Fruit fly (Drosophila melanogaster) whole organism, prepupa: ENCODE results near the gene Icmt.

ENCODE experiments used
- Blimp-1 ChIP-seq: fragments of 200-800 bp; sonication (Bioruptor generic); optimal IDR thresholded peaks from 3 replicates; lab custom pipeline; 2017; ENCODE audit warnings: missing biosample characterization, missing genetic modification characterization, mild to moderate bottlenecking, moderate library complexity, missing genetic modification reagents
- CG10631 ChIP-seq: fragments of 200-800 bp; sonication (Bioruptor generic); optimal IDR thresholded peaks from 2 replicates; lab custom pipeline; 2016; ENCODE audit warnings: missing biosample characterization, missing genetic modification characterization
- CG10669 ChIP-seq: fragments of 200-800 bp; sonication (Bioruptor generic); optimal IDR thresholded peaks from 3 replicates; lab custom pipeline; 2018; ENCODE audit warnings: missing biosample characterization, mild to moderate bottlenecking, missing genetic modification characterization, moderate library complexity
- CG11762 ChIP-seq: fragments of 200-800 bp; sonication (Bioruptor generic); optimal IDR thresholded peaks from 3 replicates; lab custom pipeline; 2016; ENCODE audit warnings: missing biosample characterization, missing genetic modification characterization; ENCODE audit not compliant: insufficient read depth
- CG11902 ChIP-seq: fragments of 200-800 bp; sonication (Bioruptor generic); optimal IDR thresholded peaks from 3 replicates; lab custom pipeline; 2016; ENCODE audit warnings: missing biosample characterization, missing genetic modification characterization
- CG15336 ChIP-seq: fragments of 200-800 bp; sonication (Bioruptor generic); IDR thresholded peaks from 2 replicates; pipeline ENCODE4 v1.3.6; 2022; ENCODE audit warnings: missing biosample characterization, missing genetic modification characterization
- CG1621 ChIP-seq: fragments of 200-800 bp; sonication (Bioruptor generic); optimal IDR thresholded peaks from 3 replicates; lab custom pipeline; 2018; ENCODE audit warnings: missing biosample characterization, mild to moderate bottlenecking, missing genetic modification characterization
- CG16779 ChIP-seq: fragments of 200-800 bp; sonication (Bioruptor generic); optimal IDR thresholded peaks from 3 replicates; lab custom pipeline; 2017; ENCODE audit warnings: missing biosample characterization, mild to moderate bottlenecking, missing genetic modification characterization
- CG3032 ChIP-seq: fragments of 200-800 bp; optimal IDR thresholded peaks from 2 replicates; lab custom pipeline; 2019; ENCODE audit warnings: missing biosample characterization, mild to moderate bottlenecking, missing genetic modification characterization, moderate library complexity
- CG31627 ChIP-seq: fragments of 200-800 bp; sonication (Bioruptor generic); optimal IDR thresholded peaks from 3 replicates; lab custom pipeline; 2016; ENCODE audit warnings: missing biosample characterization, missing genetic modification characterization
- CG32006 ChIP-seq: fragments of 200-800 bp; sonication (Bioruptor generic); optimal IDR thresholded peaks from 3 replicates; lab custom pipeline; 2017; ENCODE audit warnings: missing biosample characterization, mild to moderate bottlenecking, missing genetic modification characterization
- CG34406 ChIP-seq: fragments of 200-800 bp; sonication (Bioruptor generic); optimal IDR thresholded peaks from 3 replicates; lab custom pipeline; 2016; ENCODE audit warnings: missing biosample characterization, missing genetic modification characterization
- CG3919 ChIP-seq: fragments of 200-800 bp; sonication (Bioruptor generic); optimal IDR thresholded peaks from 3 replicates; lab custom pipeline; 2016; ENCODE audit warnings: missing biosample characterization, missing genetic modification characterization
- CG4318 ChIP-seq: fragments of 200-800 bp; sonication (Bioruptor generic); optimal IDR thresholded peaks from 3 replicates; lab custom pipeline; 2017; ENCODE audit warnings: missing biosample characterization, mild to moderate bottlenecking, missing genetic modification characterization
- CG6163 ChIP-seq: fragments of 200-800 bp; sonication (Bioruptor generic); IDR thresholded peaks from 3 replicates; pipeline ENCODE4 v1.3.6; 2022; ENCODE audit warnings: missing biosample characterization, missing genetic modification characterization
- CG6276 ChIP-seq: fragments of 200-800 bp; sonication (Bioruptor generic); optimal IDR thresholded peaks from 2 replicates; lab custom pipeline; 2017; ENCODE audit warnings: missing biosample characterization, mild to moderate bottlenecking, missing genetic modification characterization
- CG6792 ChIP-seq: fragments of 200-800 bp; sonication (Bioruptor generic); optimal IDR thresholded peaks from 3 replicates; lab custom pipeline; 2016; ENCODE audit warnings: missing biosample characterization, missing genetic modification characterization
- CG6808 ChIP-seq: fragments of 200-800 bp; sonication (Bioruptor generic); optimal IDR thresholded peaks from 3 replicates; lab custom pipeline; 2017; ENCODE audit warnings: missing biosample characterization, missing genetic modification characterization, mild to moderate bottlenecking, moderate library complexity, missing genetic modification reagents
- CG6854 ChIP-seq: fragments of 200-800 bp; sonication (Bioruptor generic); optimal IDR thresholded peaks from 2 replicates; lab custom pipeline; 2017; ENCODE audit warnings: missing biosample characterization, mild to moderate bottlenecking, missing genetic modification characterization
- CG7368 ChIP-seq: fragments of 200-800 bp; sonication (Bioruptor generic); optimal IDR thresholded peaks from 3 replicates; lab custom pipeline; 2016; ENCODE audit warnings: missing biosample characterization, missing genetic modification characterization
- CG8319 ChIP-seq: fragments of 200-800 bp; sonication (Bioruptor generic); optimal IDR thresholded peaks from 3 replicates; lab custom pipeline; 2016; ENCODE audit warnings: missing biosample characterization, missing genetic modification characterization
- CG8632 ChIP-seq: fragments of 200-800 bp; sonication (Bioruptor generic); optimal IDR thresholded peaks from 3 replicates; lab custom pipeline; 2016; ENCODE audit warnings: missing biosample characterization, missing genetic modification characterization
- Eip75B ChIP-seq: fragments of 200-800 bp; sonication (Bioruptor generic); optimal IDR thresholded peaks from 3 replicates; lab custom pipeline; 2016; ENCODE audit warnings: missing biosample characterization, missing genetic modification characterization
- Ets21C ChIP-seq: fragments of 200-800 bp; sonication (Bioruptor generic); optimal IDR thresholded peaks from 3 replicates; lab custom pipeline; 2016; ENCODE audit warnings: missing biosample characterization, missing genetic modification characterization
- Ets96B ChIP-seq: fragments of 200-800 bp; optimal IDR thresholded peaks from 2 replicates; lab custom pipeline; 2019; ENCODE audit warnings: missing biosample characterization, mild to moderate bottlenecking, missing genetic modification characterization, moderate library complexity
- Hr4 ChIP-seq: fragments of 200-800 bp; sonication (Bioruptor generic); optimal IDR thresholded peaks from 3 replicates; lab custom pipeline; 2016; ENCODE audit warnings: missing biosample characterization, missing genetic modification characterization
- OdsH ChIP-seq: fragments of 200-800 bp; sonication (Bioruptor generic); optimal IDR thresholded peaks from 3 replicates; lab custom pipeline; 2016; ENCODE audit warnings: missing biosample characterization, missing genetic modification characterization
- Smox ChIP-seq: fragments of 200-800 bp; sonication (Bioruptor generic); optimal IDR thresholded peaks from 3 replicates; lab custom pipeline; 2016; ENCODE audit warnings: missing biosample characterization, missing genetic modification characterization
- Sox102F ChIP-seq: fragments of 200-800 bp; sonication (Bioruptor generic); optimal IDR thresholded peaks from 2 replicates; lab custom pipeline; 2016; ENCODE audit warnings: missing biosample characterization, mild to moderate bottlenecking, missing genetic modification characterization
- Sox14 ChIP-seq: fragments of 200-800 bp; sonication (Bioruptor generic); optimal IDR thresholded peaks from 3 replicates; lab custom pipeline; 2016; ENCODE audit warnings: missing biosample characterization, missing genetic modification characterization
- Sox15 ChIP-seq: fragments of 200-800 bp; sonication (Bioruptor generic); optimal IDR thresholded peaks from 3 replicates; lab custom pipeline; 2016; ENCODE audit warnings: missing biosample characterization, missing genetic modification characterization
- achi ChIP-seq: fragments of 200-800 bp; sonication (Bioruptor generic); optimal IDR thresholded peaks from 3 replicates; lab custom pipeline; 2016; ENCODE audit warnings: missing biosample characterization, missing genetic modification characterization
- acj6 ChIP-seq: fragments of 200-800 bp; sonication (Bioruptor generic); optimal IDR thresholded peaks from 3 replicates; lab custom pipeline; 2016; ENCODE audit warnings: missing biosample characterization, missing genetic modification characterization
- cyc ChIP-seq: fragments of 200-800 bp; sonication (Bioruptor generic); optimal IDR thresholded peaks from 3 replicates; lab custom pipeline; 2016; ENCODE audit warnings: missing biosample characterization, missing genetic modification characterization
- dac ChIP-seq: fragments of 200-800 bp; sonication (Bioruptor generic); optimal IDR thresholded peaks from 2 replicates; lab custom pipeline; 2017; ENCODE audit warnings: missing biosample characterization, mild to moderate bottlenecking, missing genetic modification characterization
- dsx ChIP-seq: fragments of 200-800 bp; optimal IDR thresholded peaks from 3 replicates; lab custom pipeline; 2019; ENCODE audit warnings: missing biosample characterization, mild to moderate bottlenecking, missing genetic modification characterization, moderate library complexity; ENCODE audit not compliant: poor library complexity, severe bottlenecking
- eg ChIP-seq: fragments of 200-800 bp; sonication (Bioruptor generic); IDR thresholded peaks from 3 replicates; pipeline ENCODE4 v1.3.6; 2022; ENCODE audit warnings: missing biosample characterization, missing genetic modification characterization
- esn ChIP-seq: fragments of 200-800 bp; sonication (Bioruptor generic); optimal IDR thresholded peaks from 2 replicates; lab custom pipeline; 2016; ENCODE audit warnings: missing biosample characterization, mild to moderate bottlenecking, missing genetic modification characterization, moderate library complexity
- fd59A ChIP-seq: fragments of 200-800 bp; sonication (Bioruptor generic); optimal IDR thresholded peaks from 2 replicates; lab custom pipeline; 2017; ENCODE audit warnings: missing biosample characterization, mild to moderate bottlenecking, missing genetic modification characterization, missing genetic modification reagents
- fd85E ChIP-seq: fragments of 200-800 bp; sonication (Bioruptor generic); optimal IDR thresholded peaks from 3 replicates; lab custom pipeline; 2016; ENCODE audit warnings: missing biosample characterization, missing genetic modification characterization
- fkh ChIP-seq: fragments of 200-800 bp; sonication (Bioruptor generic); optimal IDR thresholded peaks from 3 replicates; lab custom pipeline; 2017; ENCODE audit warnings: missing biosample characterization, mild to moderate bottlenecking, missing genetic modification characterization, moderate library complexity
- lz ChIP-seq: fragments of 200-800 bp; sonication (Bioruptor generic); optimal IDR thresholded peaks from 3 replicates; lab custom pipeline; 2016; ENCODE audit warnings: missing biosample characterization, missing genetic modification characterization
- net ChIP-seq: fragments of 200-800 bp; sonication (Bioruptor generic); optimal IDR thresholded peaks from 3 replicates; lab custom pipeline; 2016; ENCODE audit warnings: missing biosample characterization, missing genetic modification characterization
- pdm3 ChIP-seq: fragments of 200-800 bp; sonication (Bioruptor generic); optimal IDR thresholded peaks from 3 replicates; lab custom pipeline; 2016; ENCODE audit warnings: missing biosample characterization, missing genetic modification characterization
- ss ChIP-seq, 2 experiments: fragments of 200-800 bp; sonication (Bioruptor generic); optimal IDR thresholded peaks; 2 replicates in 1 of 2; 3 replicates in 1 of 2; lab custom pipeline; 2017 to 2018; ENCODE audit warnings: mild to moderate bottlenecking in 2 of 2, missing biosample characterization in 2 of 2, missing genetic modification characterization in 2 of 2, moderate library complexity in 1 of 2
- svp ChIP-seq: fragments of 200-800 bp; sonication (Bioruptor generic); peaks from one replicate; lab custom pipeline; 2016; ENCODE audit warnings: missing biosample characterization, missing genetic modification characterization
- topi ChIP-seq: fragments of 200-800 bp; sonication (Bioruptor generic); optimal IDR thresholded peaks from 3 replicates; lab custom pipeline; 2016; ENCODE audit warnings: missing biosample characterization, missing genetic modification characterization
- vri ChIP-seq: fragments of 200-800 bp; sonication (Bioruptor generic); optimal IDR thresholded peaks from 3 replicates; lab custom pipeline; 2016; ENCODE audit warnings: missing biosample characterization, mild to moderate bottlenecking, missing genetic modification characterization

Gene Icmt

dm6 chr3L:13021727-13022126 lies 3.7 kb downstream of the Icmt start (continued):
- TF ChIP-seq OdsH (GFP tag; lab: Kevin White, UChicago), result peak; percentile 54
- TF ChIP-seq acj6, result peak; percentile 35
- peak; percentile 23; the same call in 1 of the 2 replicates for TF ChIP-seq CG15336 (GFP tag; lab: Robert Waterston, UW)
- TF ChIP-seq fkh (GFP tag; lab: Kevin White, UChicago), result no peak
- TF ChIP-seq svp (GFP tag; lab: Kevin White, UChicago), result peak; percentile 97
- peak; percentile 36 for TF ChIP-seq CG11902 (GFP tag; lab: Kevin White, UChicago)
- no peak for TF ChIP-seq fd59A (GFP tag; lab: Kevin White, UChicago)
- peak; percentile 28 for TF ChIP-seq Hr4 (GFP tag; lab: Kevin White, UChicago)
- 0 out of 3 replicates have a peak, but pooled peaks have one; percentile 14 for TF ChIP-seq CG6163
- peak; percentile 60 for TF ChIP-seq cyc (GFP tag; lab: Kevin White, UChicago)
- peak; percentile 32 for TF ChIP-seq Sox15
- TF ChIP-seq eg, result no peak
- no peak for TF ChIP-seq CG32006
- TF ChIP-seq CG3919, result peak; percentile 30
- peak; percentile 42 for TF ChIP-seq net (GFP tag; lab: Kevin White, UChicago)
- TF ChIP-seq CG6792, result peak; percentile 65
- TF ChIP-seq CG34406 (GFP tag; lab: Kevin White, UChicago), result peak; percentile 47
- no peak for TF ChIP-seq dsx (GFP tag; lab: Kevin White, UChicago)
- TF ChIP-seq CG8319 (GFP tag; lab: Kevin White, UChicago), result peak; percentile 43

DNA sequence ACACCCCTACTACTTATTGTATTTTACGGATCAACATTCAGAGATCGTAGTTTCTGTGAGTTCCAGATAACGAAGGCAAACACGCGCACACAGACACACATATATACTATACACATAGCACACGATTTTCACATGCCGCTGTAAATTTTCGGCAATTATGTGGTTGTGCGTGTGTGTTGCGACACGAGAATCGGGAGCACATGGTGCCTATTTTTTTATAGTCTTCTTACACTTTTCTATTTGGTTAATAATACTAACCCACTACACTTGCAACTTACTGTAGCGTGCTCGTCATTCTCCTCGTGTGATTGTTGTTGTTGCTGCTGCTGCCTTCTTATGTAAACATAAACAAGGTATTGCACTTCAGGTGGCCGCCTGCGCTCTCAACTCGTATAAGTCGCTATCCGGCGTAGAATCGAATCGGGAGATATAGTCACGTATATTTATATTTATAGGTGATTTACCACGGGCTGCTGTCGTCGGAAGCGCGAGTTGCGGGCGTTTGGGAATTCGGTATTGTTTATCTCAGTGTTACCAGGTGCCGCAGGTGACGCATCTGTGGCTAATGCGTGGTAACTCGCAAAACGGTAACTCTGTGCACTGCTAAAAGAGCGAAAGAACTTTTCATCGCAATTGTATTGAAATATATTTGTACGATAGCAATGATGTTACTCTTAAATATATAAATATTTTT lies 4.2 kb downstream of the Icmt start, which contains the start of gene Adk2:
Gene Adk2, minus strand, starts transcription at position 529 of the 694 bp plus-strand sequence.
- no peak for TF ChIP-seq acj6
- TF ChIP-seq CG8632, result no peak
- no peak for TF ChIP-seq CG11902 (GFP tag; lab: Kevin White, UChicago)
- TF ChIP-seq CG34406 (GFP tag; lab: Kevin White, UChicago), result no peak
- no peak for TF ChIP-seq svp (GFP tag; lab: Kevin White, UChicago)
- no peak for TF ChIP-seq CG10669 (GFP tag; lab: Kevin White, UChicago)
- TF ChIP-seq CG4318 (GFP tag; lab: Kevin White, UChicago), result no peak
- TF ChIP-seq Ets96B (tag; lab: Kevin White, UChicago), result no peak
- 0 out of 2 replicates have a peak, but pooled peaks have one; percentile 8 for TF ChIP-seq CG15336 (GFP tag; lab: Robert Waterston, UW)
- TF ChIP-seq CG32006, result no peak
- TF ChIP-seq CG6276 (GFP tag; lab: Kevin White, UChicago), result no peak
- no peak for TF ChIP-seq CG1621 (tag; lab: Kevin White, UChicago)
- TF ChIP-seq CG3919, result peak; percentile 50
- no peak for TF ChIP-seq CG6792
- TF ChIP-seq CG10631 (GFP tag; lab: Kevin White, UChicago), result no peak
- TF ChIP-seq topi (GFP tag; lab: Kevin White, UChicago), result peak; percentile 6
- TF ChIP-seq CG16779 (tag; lab: Kevin White, UChicago), result no peak
- TF ChIP-seq Blimp-1, result no peak
- no peak for TF ChIP-seq OdsH (GFP tag; lab: Kevin White, UChicago)
- peak; percentile 27 for TF ChIP-seq CG6854 (GFP tag; lab: Kevin White, UChicago)
- no peak for TF ChIP-seq lz (GFP tag; lab: Kevin White, UChicago)
- TF ChIP-seq Smox (GFP tag; lab: Kevin White, UChicago), result peak; percentile 5
- peak; percentile 13 for TF ChIP-seq vri
- TF ChIP-seq fd85E, result no peak
- no peak for TF ChIP-seq Sox14 (GFP tag; lab: Kevin White, UChicago)
- no peak for TF ChIP-seq pdm3 (GFP tag; lab: Kevin White, UChicago)
- no peak for TF ChIP-seq achi (GFP tag; lab: Kevin White, UChicago)
- TF ChIP-seq dac (GFP tag; lab: Kevin White, UChicago), result no peak
- peak; percentile 12 for TF ChIP-seq CG7368 (GFP tag; lab: Kevin White, UChicago)
- TF ChIP-seq CG3032 (tag; lab: Kevin White, UChicago), result no peak
- TF ChIP-seq fd59A (GFP tag; lab: Kevin White, UChicago), result no peak
- TF ChIP-seq ss (GFP tag; optimal IDR thresholded peaks at IDR 0.05; lab: Kevin White, UChicago), result no peak
- no peak for TF ChIP-seq CG11762 (GFP tag; lab: Kevin White, UChicago)
- TF ChIP-seq Eip75B (GFP tag; lab: Kevin White, UChicago), result no peak
- TF ChIP-seq CG31627, result no peak
- no peak for TF ChIP-seq Ets21C
- TF ChIP-seq esn (GFP tag; lab: Kevin White, UChicago), result no peak
- no peak for TF ChIP-seq cyc (GFP tag; lab: Kevin White, UChicago)
- no peak for TF ChIP-seq CG6808 (GFP tag; lab: Kevin White, UChicago)
- no peak for TF ChIP-seq Sox102F (GFP tag; lab: Kevin White, UChicago)
